Fruit fly (Drosophila melanogaster): ENCODE results near the gene TP53INP.
A peak's percentile ranks its signal among the peaks of the same experiment; 100 is the strongest.

Gene TP53INP

dm6 chr3L:4403180-4403769 lies 3.5 kb upstream of the TP53INP start, which contains the start of gene Syx17 (continued):
- peak; percentile 43 for TF ChIP-seq ttk (GFP tag; IDR thresholded peaks at IDR 0.05)
- TF ChIP-seq CG15514 (GFP tag; optimal IDR thresholded peaks at IDR 0.05) = peak; percentile 70
- TF ChIP-seq CG9797 (GFP tag; optimal IDR thresholded peaks at IDR 0.05) = peak; percentile 9
- no peak for TF ChIP-seq aop (GFP tag; IDR thresholded peaks at IDR 0.05)
- TF ChIP-seq Mes4 (GFP tag; optimal IDR thresholded peaks at IDR 0.05) = peak; percentile 48
- peak in 1 of 2 experiments; percentile 65 for TF ChIP-seq eve (GFP tag; optimal IDR thresholded peaks at IDR 0.05)
- TF ChIP-seq vnd (GFP tag; IDR thresholded peaks at IDR 0.05; ENCODE audit: partially characterized antibody) = peak; percentile 83
- peak; percentile 70 for TF ChIP-seq CG32532 (GFP tag; IDR thresholded peaks at IDR 0.05)
- TF ChIP-seq CG18619 (GFP tag; optimal IDR thresholded peaks at IDR 0.05) = peak; percentile 29
- peak; percentile 41 for TF ChIP-seq HmgD (GFP tag; optimal IDR thresholded peaks at IDR 0.05)
- 0 out of 2 replicates have a peak, but pooled peaks have one; percentile 23 for TF ChIP-seq CG14014 (GFP tag; IDR thresholded peaks at IDR 0.05)
- TF ChIP-seq CG10979 (tag; optimal IDR thresholded peaks at IDR 0.05) = peak; percentile 64
- TF ChIP-seq mirr (GFP tag; optimal IDR thresholded peaks at IDR 0.05) = peak; percentile 53
- TF ChIP-seq Mrtf (GFP tag; IDR thresholded peaks at IDR 0.05) = 0 out of 3 replicates have a peak, but pooled peaks have one; percentile 16
- peak; percentile 63 for TF ChIP-seq CG3281 (GFP tag; optimal IDR thresholded peaks at IDR 0.05)
- TF ChIP-seq PHDP (tag; optimal IDR thresholded peaks at IDR 0.05) = peak; percentile 49
- TF ChIP-seq Dip2 (GFP tag; IDR thresholded peaks at IDR 0.05) = no peak
- peak; percentile 73 for TF ChIP-seq vvl (GFP tag; IDR thresholded peaks at IDR 0.05)
- TF ChIP-seq usp (GFP tag; optimal IDR thresholded peaks at IDR 0.05) = no peak
- TF ChIP-seq CG11695 (GFP tag; IDR thresholded peaks at IDR 0.05) = peak; percentile 48; the same call in 1 of the 3 replicates
- peak; percentile 80 for TF ChIP-seq zen2 (GFP tag; IDR thresholded peaks at IDR 0.05; ENCODE audit: partially characterized antibody)
- TF ChIP-seq cato (GFP tag; optimal IDR thresholded peaks at IDR 0.05; ENCODE audit: borderline replicate concordance) = no peak
- peak; percentile 91 for TF ChIP-seq CG3065 (GFP tag; optimal IDR thresholded peaks at IDR 0.05)
- TF ChIP-seq Asciz (GFP tag; optimal IDR thresholded peaks at IDR 0.05) = peak; percentile 49
- TF ChIP-seq eyg (GFP tag; optimal IDR thresholded peaks at IDR 0.05) = peak; percentile 45
- TF ChIP-seq sna (GFP tag; IDR thresholded peaks at IDR 0.05; ENCODE audit: partially characterized antibody) = peak; percentile 81
- TF ChIP-seq tap (tag; optimal IDR thresholded peaks at IDR 0.05) = peak; percentile 27
- no peak for TF ChIP-seq stc (GFP tag; IDR thresholded peaks at IDR 0.05)
- peak; percentile 83 for TF ChIP-seq MBD-R2 (GFP tag; IDR thresholded peaks at IDR 0.05)
- peak in 1 of 3 experiments; percentile 33 for TF ChIP-seq lola (GFP tag; optimal IDR thresholded peaks at IDR 0.05)
- TF ChIP-seq CG12219 (GFP tag; optimal IDR thresholded peaks at IDR 0.05) = peak; percentile 32
- no peak for TF ChIP-seq jigr1 (GFP tag; IDR thresholded peaks at IDR 0.05)
- TF ChIP-seq CG11247 (GFP tag; IDR thresholded peaks at IDR 0.05) = peak; percentile 55
- TF ChIP-seq scrt (GFP tag; optimal IDR thresholded peaks at IDR 0.05) = peak; percentile 11
- peak; percentile 30 for TF ChIP-seq CG1529 (GFP tag; optimal IDR thresholded peaks at IDR 0.05)
- peak; percentile 36; the same call in 1 of the 4 replicates for TF ChIP-seq Gug (GFP tag; IDR thresholded peaks at IDR 0.05)
- no peak for TF ChIP-seq ash1 (GFP tag; optimal IDR thresholded peaks at IDR 0.05)
- TF ChIP-seq chn (GFP tag; optimal IDR thresholded peaks at IDR 0.05) = peak; percentile 69
- TF ChIP-seq CG4282 (GFP tag; optimal IDR thresholded peaks at IDR 0.05) = peak; percentile 49
- peak; percentile 62 for TF ChIP-seq CG17802 (tag; optimal IDR thresholded peaks at IDR 0.05)
- peak; percentile 51 for TF ChIP-seq caup (GFP tag; optimal IDR thresholded peaks at IDR 0.05; ENCODE audit: severe bottlenecking)
- peak; percentile 49 for TF ChIP-seq CTCF (GFP tag; optimal IDR thresholded peaks at IDR 0.05)
- peak; percentile 67 for TF ChIP-seq CG2712 (tag; optimal IDR thresholded peaks at IDR 0.05)
- TF ChIP-seq inv (GFP tag; IDR thresholded peaks at IDR 0.05; ENCODE audit: partially characterized antibody) = peak; percentile 85
- TF ChIP-seq CG10543 (GFP tag; optimal IDR thresholded peaks at IDR 0.05) = peak; percentile 25
- TF ChIP-seq chif (GFP tag; optimal IDR thresholded peaks at IDR 0.05) = peak in 1 of 2 experiments; percentile 43
- TF ChIP-seq sr (GFP tag; IDR thresholded peaks at IDR 0.05) = no peak
- peak; percentile 95 for TF ChIP-seq bbx (GFP tag; IDR thresholded peaks at IDR 0.05; ENCODE audit: partially characterized antibody)
- TF ChIP-seq CG31365 (tag; optimal IDR thresholded peaks at IDR 0.05) = peak; percentile 2
